Fruit fly (Drosophila melanogaster) whole organism, embryonic: ENCODE data around the gene kibra.
A peak's percentile ranks its signal among the peaks of the same experiment; 100 is the strongest.

Experiments
- Atf-2 ChIP-seq: fragments of 200-800 bp; sonication (Bioruptor generic); optimal IDR thresholded peaks from 2 replicates; lab custom pipeline; 2016; ENCODE audit warnings: missing biosample characterization, missing genetic modification characterization
- B-H1 ChIP-seq: fragments of 200-800 bp; sonication (Bioruptor generic); IDR thresholded peaks from 3 replicates; pipeline ENCODE4 v1.3.6; 2022; ENCODE audit warnings: missing biosample characterization, missing genetic modification characterization
- CG1024 ChIP-seq: fragments of 200-800 bp; sonication (Bioruptor generic); IDR thresholded peaks from 2 replicates; pipeline ENCODE4 v1.3.6; 2022; ENCODE audit warnings: missing biosample characterization, missing genetic modification characterization
- CG11247 ChIP-seq: fragments of 200-800 bp; sonication (Bioruptor generic); IDR thresholded peaks from 2 replicates; pipeline ENCODE4 v1.3.6; 2022; ENCODE audit warnings: missing biosample characterization, missing genetic modification characterization
- CG11696 ChIP-seq: fragments of 200-800 bp; sonication (Bioruptor generic); IDR thresholded peaks from 2 replicates; pipeline ENCODE4 v1.3.6; 2022; ENCODE audit warnings: missing biosample characterization, missing genetic modification characterization
- CG12659 ChIP-seq: fragments of 200-800 bp; sonication (Bioruptor generic); optimal IDR thresholded peaks from 3 replicates; lab custom pipeline; 2017; ENCODE audit warnings: mild to moderate bottlenecking, missing biosample characterization, missing genetic modification reagents, missing genetic modification characterization
- CG13287 ChIP-seq: fragments of 200-800 bp; sonication (Bioruptor generic); IDR thresholded peaks from 2 replicates; pipeline ENCODE4 v1.3.6; 2022; ENCODE audit warnings: missing biosample characterization, missing genetic modification characterization; ENCODE audit not compliant: partially characterized antibody
- CG1602 ChIP-seq: fragments of 200-800 bp; sonication (Bioruptor generic); optimal IDR thresholded peaks from 3 replicates; lab custom pipeline; 2016; ENCODE audit warnings: missing biosample characterization, missing genetic modification characterization
- CG17361 ChIP-seq: fragments of 200-800 bp; sonication (Bioruptor generic); IDR thresholded peaks from 3 replicates; pipeline ENCODE4 v1.3.6; 2022; ENCODE audit warnings: missing biosample characterization, missing genetic modification characterization
- CG3281 ChIP-seq: fragments of 200-800 bp; sonication (Bioruptor generic); optimal IDR thresholded peaks from 3 replicates; lab custom pipeline; 2017; ENCODE audit warnings: missing biosample characterization, mild to moderate bottlenecking, missing genetic modification characterization
- CG33213 ChIP-seq: fragments of 200-800 bp; sonication (Bioruptor generic); optimal IDR thresholded peaks from 3 replicates; lab custom pipeline; 2016; ENCODE audit warnings: missing biosample characterization, missing genetic modification characterization
- CG3407 ChIP-seq: fragments of 200-800 bp; sonication (Bioruptor generic); optimal IDR thresholded peaks from 2 replicates; lab custom pipeline; 2018; ENCODE audit warnings: missing biosample characterization, mild to moderate bottlenecking, missing genetic modification characterization
- CG34376 ChIP-seq: fragments of 200-800 bp; sonication (Bioruptor generic); optimal IDR thresholded peaks from 2 replicates; lab custom pipeline; 2018; ENCODE audit warnings: missing biosample characterization, mild to moderate bottlenecking, missing genetic modification characterization
- CG4424 ChIP-seq: fragments of 200-800 bp; sonication (Bioruptor generic); optimal IDR thresholded peaks from 3 replicates; lab custom pipeline; 2016; ENCODE audit warnings: missing biosample characterization, missing genetic modification characterization
- CG4730 ChIP-seq: fragments of 200-800 bp; sonication (Bioruptor generic); IDR thresholded peaks from 2 replicates; pipeline ENCODE4 v1.3.6; 2022; ENCODE audit warnings: missing biosample characterization, missing genetic modification characterization
- CG5180 ChIP-seq: fragments of 200-800 bp; sonication (Bioruptor generic); optimal IDR thresholded peaks from 3 replicates; lab custom pipeline; 2017; ENCODE audit warnings: missing biosample characterization, missing genetic modification characterization, mild to moderate bottlenecking, moderate library complexity, missing genetic modification reagents
- CG6254 ChIP-seq: fragments of 200-800 bp; sonication (Bioruptor generic); optimal IDR thresholded peaks from 3 replicates; lab custom pipeline; 2017; ENCODE audit warnings: mild to moderate bottlenecking, missing biosample characterization, missing genetic modification reagents, missing genetic modification characterization
- CG9215 ChIP-seq: fragments of 200-800 bp; sonication (Bioruptor generic); IDR thresholded peaks from 2 replicates; pipeline ENCODE4 v1.3.6; 2022; ENCODE audit warnings: missing biosample characterization, missing genetic modification characterization
- CG9437 ChIP-seq: fragments of 200-800 bp; sonication (Bioruptor generic); optimal IDR thresholded peaks from 2 replicates; lab custom pipeline; 2018; ENCODE audit warnings: missing biosample characterization, mild to moderate bottlenecking, missing genetic modification characterization
- Dref ChIP-seq: fragments of 200-800 bp; sonication (Bioruptor generic); IDR thresholded peaks from 2 replicates; pipeline ENCODE4 v1.3.6; 2022; ENCODE audit warnings: missing biosample characterization, missing genetic modification characterization
- Elba2 ChIP-seq: fragments of 200-800 bp; sonication (Bioruptor generic); optimal IDR thresholded peaks from 3 replicates; lab custom pipeline; 2016; ENCODE audit warnings: missing biosample characterization, missing genetic modification characterization
- Kr ChIP-seq: fragments of 200-800 bp; sonication (Bioruptor generic); optimal IDR thresholded peaks from 2 replicates; lab custom pipeline; 2017; ENCODE audit warnings: missing biosample characterization, mild to moderate bottlenecking, missing genetic modification characterization
- Mad ChIP-seq: fragments of 200-800 bp; sonication (Bioruptor generic); optimal IDR thresholded peaks from 2 replicates; lab custom pipeline; 2016; ENCODE audit warnings: missing biosample characterization, missing genetic modification characterization
- Nf-YC ChIP-seq: fragments of 200-800 bp; optimal IDR thresholded peaks from 3 replicates; lab custom pipeline; 2019; ENCODE audit warnings: missing biosample characterization, mild to moderate bottlenecking, missing genetic modification characterization, moderate library complexity
- Opbp ChIP-seq: fragments of 200-800 bp; sonication (Bioruptor generic); IDR thresholded peaks from 3 replicates; pipeline ENCODE4 v1.3.6; 2022; ENCODE audit warnings: missing biosample characterization, missing genetic modification characterization; ENCODE audit not compliant: partially characterized antibody
- Rx ChIP-seq: fragments of 200-800 bp; sonication (Bioruptor generic); IDR thresholded peaks from 2 replicates; pipeline ENCODE4 v1.3.6; 2022; ENCODE audit warnings: missing biosample characterization, missing genetic modification characterization
- Tbp ChIP-seq: fragments of >200 bp; optimal IDR thresholded peaks from 2 replicates; lab custom pipeline; 2018; ENCODE audit warnings: missing biosample characterization, missing genetic modification characterization
- ash1 ChIP-seq: fragments of 200-800 bp; sonication (Bioruptor generic); optimal IDR thresholded peaks from 2 replicates; lab custom pipeline; 2018; ENCODE audit warnings: missing biosample characterization, mild to moderate bottlenecking, missing genetic modification characterization
- chm ChIP-seq: fragments of 200-800 bp; sonication (Bioruptor generic); IDR thresholded peaks from 2 replicates; pipeline ENCODE4 v1.3.6; 2022; ENCODE audit warnings: missing biosample characterization, missing genetic modification characterization
- chn ChIP-seq: fragments of 200-800 bp; sonication (Bioruptor generic); optimal IDR thresholded peaks from 2 replicates; lab custom pipeline; 2016; ENCODE audit warnings: missing biosample characterization, missing genetic modification characterization
- dan ChIP-seq: fragments of 200-800 bp; sonication (Bioruptor generic); IDR thresholded peaks from 2 replicates; pipeline ENCODE4 v1.3.6; 2022; ENCODE audit warnings: missing biosample characterization, missing genetic modification characterization
- dati ChIP-seq: fragments of 200-800 bp; sonication (Bioruptor generic); IDR thresholded peaks from 2 replicates; pipeline ENCODE4 v1.3.6; 2022; ENCODE audit warnings: missing biosample characterization, missing genetic modification characterization
- emc ChIP-seq: fragments of 200-800 bp; sonication (Bioruptor generic); optimal IDR thresholded peaks from 2 replicates; lab custom pipeline; 2016; ENCODE audit warnings: missing biosample characterization, missing genetic modification characterization
- fd102C ChIP-seq: fragments of 200-800 bp; sonication (Bioruptor generic); optimal IDR thresholded peaks from 2 replicates; lab custom pipeline; 2018; ENCODE audit warnings: missing biosample characterization, mild to moderate bottlenecking, missing genetic modification characterization, moderate library complexity
- insv ChIP-seq, 2 experiments: fragments of 200-800 bp; sonication (Bioruptor generic); optimal IDR thresholded peaks; 3 replicates each; lab custom pipeline; 2016 to 2018; ENCODE audit warnings: missing biosample characterization in 2 of 2, missing genetic modification characterization in 2 of 2
- jigr1 ChIP-seq: fragments of 200-800 bp; sonication (Bioruptor generic); IDR thresholded peaks from 3 replicates; pipeline ENCODE4 v1.3.6; 2022; ENCODE audit warnings: missing biosample characterization, missing genetic modification characterization
- jumu ChIP-seq: fragments of 200-800 bp; sonication (Bioruptor generic); optimal IDR thresholded peaks from 3 replicates; lab custom pipeline; 2016; ENCODE audit warnings: missing biosample characterization, missing genetic modification characterization
- kay ChIP-seq: fragments of 200-800 bp; sonication (Bioruptor generic); optimal IDR thresholded peaks from 2 replicates; lab custom pipeline; 2016; ENCODE audit warnings: missing biosample characterization, missing genetic modification characterization
- ken ChIP-seq: fragments of 200-800 bp; sonication (Bioruptor generic); IDR thresholded peaks from 3 replicates; pipeline ENCODE4 v1.3.6; 2022; ENCODE audit warnings: missing biosample characterization, missing genetic modification characterization
- lmd ChIP-seq: fragments of 200-800 bp; sonication (Bioruptor generic); IDR thresholded peaks from 2 replicates; pipeline ENCODE4 v1.3.6; 2022; ENCODE audit warnings: missing biosample characterization, missing genetic modification characterization
- lola ChIP-seq, 3 experiments: fragments of >200 bp in 2 of 3; fragments of 200-800 bp in 1 of 3; sonication (Bioruptor generic) in 1 of 3; optimal IDR thresholded peaks; 2 replicates each; lab custom pipeline; 2017 to 2019; ENCODE audit warnings: missing biosample characterization in 3 of 3, missing genetic modification characterization in 3 of 3, mild to moderate bottlenecking in 1 of 3, moderate library complexity in 1 of 3
- lov ChIP-seq, 2 experiments: fragments of 200-800 bp in 1 of 2; fragments of >200 bp in 1 of 2; sonication (Bioruptor generic) in 1 of 2; IDR thresholded peaks in 1 of 2; optimal IDR thresholded peaks in 1 of 2; 2 replicates in 1 of 2; 3 replicates in 1 of 2; pipeline versions ENCODE4 v1.3.6 to Lab custom; 2017 to 2022; ENCODE audit warnings: missing biosample characterization in 1 of 2, missing genetic modification characterization in 1 of 2
- pan ChIP-seq, 4 experiments: fragments of >200 bp in 3 of 4; fragments of 200-800 bp in 1 of 4; sonication (Bioruptor generic) in 1 of 4; optimal IDR thresholded peaks in 3 of 4; IDR thresholded peaks in 1 of 4; 2 replicates each; pipeline versions ENCODE4 v1.3.6 to Lab custom; 2017 to 2022; ENCODE audit warnings: missing biosample characterization in 2 of 4, missing genetic modification characterization in 2 of 4, mixed read lengths in 1 of 4
- pb ChIP-seq: fragments of 200-800 bp; sonication (Bioruptor generic); optimal IDR thresholded peaks from 3 replicates; lab custom pipeline; 2016; ENCODE audit warnings: missing biosample characterization, missing genetic modification characterization
- phol ChIP-seq: fragments of 200-800 bp; sonication (Bioruptor generic); optimal IDR thresholded peaks from 3 replicates; lab custom pipeline; 2018; ENCODE audit warnings: missing biosample characterization, mild to moderate bottlenecking, missing genetic modification characterization, moderate library complexity
- prd ChIP-seq, 3 experiments: fragments of >200 bp in 2 of 3; fragments of 200-800 bp in 1 of 3; sonication (Bioruptor generic) in 1 of 3; optimal IDR thresholded peaks in 2 of 3; IDR thresholded peaks in 1 of 3; 2 replicates in 2 of 3; 3 replicates in 1 of 3; pipeline versions ENCODE4 v1.3.6 to Lab custom; 2017 to 2022; ENCODE audit warnings: missing biosample characterization in 1 of 3, missing genetic modification characterization in 1 of 3
- schlank ChIP-seq: fragments of 200-800 bp; sonication (Bioruptor generic); optimal IDR thresholded peaks from 2 replicates; lab custom pipeline; 2018; ENCODE audit warnings: missing biosample characterization, mild to moderate bottlenecking, missing genetic modification characterization
- scrt ChIP-seq: fragments of 200-800 bp; sonication (Bioruptor generic); optimal IDR thresholded peaks from 2 replicates; lab custom pipeline; 2018; ENCODE audit warnings: missing biosample characterization, mild to moderate bottlenecking, missing genetic modification characterization, moderate library complexity
- wor ChIP-seq: fragments of 200-800 bp; sonication (Bioruptor generic); IDR thresholded peaks from 2 replicates; pipeline ENCODE4 v1.3.6; 2022; ENCODE audit warnings: missing biosample characterization, missing genetic modification characterization

kibra gene

dm6 chr3R:14740658-14741191, 16.7 kb upstream of the kibra start (continued):
- TF ChIP-seq CG3407 (GFP tag; lab: Kevin White, UChicago) (no peak), kay (GFP tag; lab: Kevin White, UChicago) (peak; percentile 78), CG34376 (GFP tag; lab: Kevin White, UChicago) (peak; percentile 75), Kr (no peak), CG5180 (GFP tag; lab: Kevin White, UChicago) (peak; percentile 11), Nf-YC (tag; lab: Kevin White, UChicago) (peak; percentile 75), chn (GFP tag; lab: Kevin White, UChicago) (peak; percentile 71), prd (optimal IDR thresholded peaks at IDR 0.05; lab: Kevin White, UChicago) (no peak), prd (GFP tag; IDR thresholded peaks at IDR 0.05; lab: Robert Waterston, UW) (peak; percentile 71; the same call in 2 of the 3 replicates), Elba2 (GFP tag; lab: Kevin White, UChicago) (no peak), lov (optimal IDR thresholded peaks at IDR 0.05; lab: Kevin White, UChicago) (no peak), lov (GFP tag; IDR thresholded peaks at IDR 0.05; lab: Robert Waterston, UW) (no peak), schlank (peak; percentile 4), dan (GFP tag; lab: Robert Waterston, UW) (no peak), CG9215 (peak; percentile 70), pan (optimal IDR thresholded peaks at IDR 0.05; lab: Kevin White, UChicago) (no peak), pan (GFP tag; optimal IDR thresholded peaks at IDR 0.05 in 1 of 2, IDR thresholded peaks at IDR 0.05 in 1 of 2) (peak in 1 of 2 experiments; percentile 35), jumu (GFP tag; lab: Kevin White, UChicago) (peak; percentile 86), CG12659 (peak; percentile 91), lmd (peak; percentile 71), CG4424 (GFP tag; lab: Kevin White, UChicago) (peak; percentile 44), emc (GFP tag; lab: Kevin White, UChicago) (peak; percentile 33), phol (peak; percentile 12), Rx (GFP tag; lab: Robert Waterston, UW) (no peak; the same call in 1 of the 2 replicates), CG6254 (GFP tag; lab: Kevin White, UChicago) (no peak), dati (GFP tag; lab: Robert Waterston, UW) (no peak), jigr1 (GFP tag; lab: Robert Waterston, UW) (no peak), chm (GFP tag; lab: Robert Waterston, UW) (peak; percentile 77), Tbp (GFP tag; lab: Kevin White, UChicago) (no peak), CG17361 (GFP tag; lab: Robert Waterston, UW) (peak; percentile 53; the same call in 1 of the 3 replicates), fd102C (GFP tag; lab: Kevin White, UChicago) (no peak), B-H1 (GFP tag; lab: Robert Waterston, UW) (no peak), CG33213 (GFP tag; lab: Kevin White, UChicago) (peak; percentile 63), lola (GFP tag; optimal IDR thresholded peaks at IDR 0.05; lab: Kevin White, UChicago) (peak in 1 of 3 experiments; percentile 14), CG4730 (GFP tag; lab: Robert Waterston, UW) (peak; percentile 36), Mad (GFP tag; lab: Kevin White, UChicago) (peak; percentile 42), pb (GFP tag; lab: Kevin White, UChicago) (peak; percentile 81), CG1024 (GFP tag; lab: Robert Waterston, UW) (0 out of 2 replicates have a peak, but pooled peaks have one; percentile 31), ken (GFP tag; lab: Robert Waterston, UW) (peak; percentile 84), scrt (GFP tag; lab: Kevin White, UChicago) (no peak), CG13287 (GFP tag; lab: Robert Waterston, UW) (no peak), CG11247 (GFP tag; lab: Robert Waterston, UW) (peak; percentile 79), CG3281 (peak; percentile 64), insv (GFP tag; optimal IDR thresholded peaks at IDR 0.05; lab: Kevin White, UChicago) (peak in 1 of 2 experiments; percentile 38), Dref (GFP tag; lab: Robert Waterston, UW) (peak; percentile 56), wor (GFP tag; lab: Robert Waterston, UW) (no peak), Atf-2 (GFP tag; lab: Kevin White, UChicago) (peak; percentile 52), CG1602 (GFP tag; lab: Kevin White, UChicago) (peak; percentile 18), CG9437 (GFP tag; lab: Kevin White, UChicago) (peak; percentile 8), ash1 (GFP tag; lab: Kevin White, UChicago) (peak; percentile 80), Opbp (GFP tag; lab: Robert Waterston, UW) (0 out of 3 replicates have a peak, but pooled peaks have one; percentile 46), CG11696 (GFP tag; lab: Robert Waterston, UW) (no peak)
